Worm (Caenorhabditis elegans) whole organism, L4 larva: Measurements from ENCODE around the gene ZK669.2.

ENCODE experiments used
- lin-38 ChIP-seq: fragments of 200-800 bp; sonication (Bioruptor generic); IDR thresholded peaks from 2 replicates; pipeline ENCODE4 v1.3.6; 2022; ENCODE audit warnings: missing genetic modification reagents, missing genetic modification characterization, missing compliant biosample characterization
- lir-3 ChIP-seq: sonication (generic microtip); optimal IDR thresholded peaks from 2 replicates; lab custom pipeline; 2016; ENCODE audit warnings: mild to moderate bottlenecking, missing genetic modification characterization, missing compliant biosample characterization

DNA sequence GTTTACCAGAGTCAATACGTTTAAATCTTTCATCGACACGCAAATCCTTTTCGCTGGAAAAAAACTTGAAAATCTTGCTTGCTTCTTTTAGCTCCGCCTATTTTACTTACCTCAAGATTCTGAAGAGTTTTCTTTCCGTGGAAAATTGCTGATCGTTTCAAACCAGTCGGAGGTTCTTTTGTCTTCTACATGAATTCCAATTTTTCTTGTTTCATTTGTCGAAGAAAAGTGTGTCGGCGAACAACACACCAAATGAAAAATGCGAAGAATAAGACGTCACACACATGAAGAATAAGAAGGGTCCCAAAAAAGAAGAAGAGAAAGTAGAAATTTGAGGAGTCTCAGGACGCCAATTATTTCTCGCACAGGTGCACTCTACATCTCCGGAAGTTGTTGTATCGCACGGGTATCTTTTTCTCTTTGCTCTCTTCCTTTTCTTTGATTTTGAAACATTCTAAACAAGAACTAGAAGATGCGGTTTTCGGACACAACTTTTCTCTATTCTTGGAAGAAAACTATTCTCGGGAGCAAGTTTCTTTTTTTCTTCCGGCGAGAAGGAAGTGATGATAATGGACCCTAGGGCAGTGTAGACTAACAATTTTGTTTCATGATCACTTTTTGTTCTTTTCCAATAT is 36.3 kb upstream of the ZK669.2 start:
- TF ChIP-seq lin-38 (GFP tag; lab: Robert Waterston, UW), result no peak
- no peak for TF ChIP-seq lir-3 (tag; lab: Kevin White, UChicago)
